Worm (Caenorhabditis elegans) whole organism, L4 larva: ENCODE results near the gene col-162.

ENCODE experiments used
- ama-1 ChIP-seq: fragments of 150-350 bp; optimal IDR thresholded peaks from 2 replicates; lab custom pipeline; 2014; ENCODE audit warnings: inconsistent platforms, mixed read lengths
- ceh-28 ChIP-seq: fragments of 150-350 bp; optimal IDR thresholded peaks from 2 replicates; lab custom pipeline; 2014; ENCODE audit warnings: missing biosample characterization, missing genetic modification reagents, missing genetic modification characterization
- hlh-11 ChIP-seq: fragments of 200-800 bp; sonication (Bioruptor generic); optimal IDR thresholded peaks from 2 replicates; lab custom pipeline; 2018; ENCODE audit warnings: mild to moderate bottlenecking, missing genetic modification characterization, missing compliant biosample characterization
- mxl-2 ChIP-seq: fragments of 200-800 bp; sonication (Bioruptor generic); conservative IDR thresholded peaks from 2 replicates; pipeline ENCODE4 v1.3.6; 2022; ENCODE audit warnings: missing genetic modification reagents, missing genetic modification characterization, missing compliant biosample characterization
- spr-1 ChIP-seq: sonication (generic microtip); optimal IDR thresholded peaks from 2 replicates; lab custom pipeline; 2016; ENCODE audit warnings: mild to moderate bottlenecking, missing genetic modification characterization, missing compliant biosample characterization
- tra-1 ChIP-seq: fragments of 200-800 bp; sonication (Bioruptor generic); IDR thresholded peaks from 2 replicates; pipeline ENCODE4 v1.3.6; 2022; ENCODE audit warnings: missing genetic modification reagents, missing genetic modification characterization, missing compliant biosample characterization
- unc-62 ChIP-seq, 3 experiments: fragments of 150-350 bp in 1 of 3; sonication (generic microtip); optimal IDR thresholded peaks in 2 of 3; peaks in 1 of 3; 1 replicate in 1 of 3; 2 replicates in 2 of 3; lab custom pipeline; 2014 to 2017; ENCODE audit warnings: missing biosample characterization in 3 of 3, missing genetic modification characterization in 3 of 3, missing genetic modification reagents in 3 of 3, missing genotype in 1 of 3
- zag-1 ChIP-seq: fragments of 150-350 bp; optimal IDR thresholded peaks from 2 replicates; lab custom pipeline; 2014; ENCODE audit warnings: missing biosample characterization, missing genetic modification characterization
- ztf-11 ChIP-seq: fragments of 150-350 bp; optimal IDR thresholded peaks from 2 replicates; lab custom pipeline; 2014; ENCODE audit warnings: missing biosample characterization, missing genetic modification characterization

DNA sequence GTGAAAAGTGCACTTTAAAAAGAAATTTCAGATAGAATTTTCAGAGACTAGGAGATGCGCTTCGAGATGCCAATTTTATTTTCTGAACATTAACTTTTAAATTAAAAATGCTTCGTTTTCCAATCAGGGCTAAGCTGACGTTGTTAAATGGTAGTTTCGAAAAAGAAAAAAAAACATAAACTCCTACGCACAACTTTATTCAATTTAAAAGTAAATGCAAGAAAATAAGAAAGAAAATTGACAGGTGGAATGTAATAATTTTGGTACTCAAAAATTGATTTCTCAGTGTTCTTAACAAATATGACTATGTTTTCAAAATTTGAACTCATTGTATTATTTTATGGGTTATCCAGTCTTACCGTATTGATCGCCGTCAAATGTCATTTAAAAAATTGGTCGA, 11.6 kb downstream of the col-162 start, which contains the start of gene lurp-2:
- TF ChIP-seq hlh-11 (tag; lab: Kevin White, UChicago) (no peak), ceh-28 (tag; lab: Kevin White, UChicago) (no peak), ztf-11 (tag; lab: Kevin White, UChicago) (no peak), unc-62 (GFP tag; optimal IDR thresholded peaks at IDR 0.05 in 1 of 2; lab: Kevin White, UChicago) (no peak), unc-62 (tag; optimal IDR thresholded peaks at IDR 0.05; lab: Kevin White, UChicago) (no peak), tra-1 (GFP tag; lab: Robert Waterston, UW) (no peak), zag-1 (no peak), ama-1 (lab: Kevin White, UChicago) (no peak), spr-1 (tag; lab: Kevin White, UChicago) (no peak), mxl-2 (no peak)
